Worm (Caenorhabditis elegans) whole organism, early embryonic: ENCODE results near the gene C26E6.1.
"Not testable (repeated sequence)": the region's sequence is repeated elsewhere in the genome, so short reads cannot be mapped to it uniquely, and the experiment has no call there.

Experiments
- ama-1 ChIP-seq: fragments of 150-350 bp; optimal IDR thresholded peaks from 2 replicates; lab custom pipeline; 2014
- ets-7 ChIP-seq: sonication (generic microtip); optimal IDR thresholded peaks from 2 replicates; lab custom pipeline; 2016; ENCODE audit warnings: missing genotype, missing genetic modification characterization, missing compliant biosample characterization
- hmg-4 ChIP-seq: fragments of 200-800 bp; sonication (Bioruptor generic); optimal IDR thresholded peaks from 2 replicates; lab custom pipeline; 2018; ENCODE audit warnings: mild to moderate bottlenecking, missing genetic modification characterization, missing compliant biosample characterization
- pes-1 ChIP-seq: fragments of 200-800 bp; sonication (Bioruptor generic); IDR thresholded peaks from 2 replicates; pipeline ENCODE4 v1.3.6; 2022; ENCODE audit warnings: missing genetic modification reagents, missing genetic modification characterization, missing compliant biosample characterization
- tbx-11 ChIP-seq: fragments of 200-800 bp; sonication (Bioruptor generic); IDR thresholded peaks from 2 replicates; pipeline ENCODE4 v1.3.6; 2022; ENCODE audit warnings: missing genetic modification characterization, missing compliant biosample characterization

DNA sequence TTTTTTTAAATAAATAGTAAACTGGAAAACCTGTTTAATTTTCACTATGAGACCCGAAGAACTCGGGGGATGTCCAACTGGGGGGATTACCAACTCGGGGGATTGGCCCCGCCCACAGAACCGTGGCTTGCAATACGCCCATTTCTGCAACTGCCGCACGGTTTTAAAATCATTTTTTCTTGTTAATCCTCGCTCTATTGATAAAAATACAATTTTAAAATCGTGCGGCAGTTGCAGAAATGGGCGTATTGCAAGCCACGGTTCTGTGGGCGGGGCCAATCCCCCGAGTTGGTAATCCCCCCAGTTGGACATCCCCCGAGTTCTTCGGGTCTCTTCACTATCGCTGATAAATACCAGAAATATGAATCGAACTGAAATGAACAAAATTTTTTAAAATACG, 34.6 kb upstream of the C26E6.1 start, which contains the start of gene mmab-1:
- not testable (repeated sequence) for TF ChIP-seq hmg-4; ama-1 (lab: Kevin White, UChicago); tbx-11 (GFP tag; lab: Robert Waterston, UW); ets-7 (tag; lab: Kevin White, UChicago)
- peak; percentile 55; the same call in 1 of the 2 replicates for TF ChIP-seq pes-1 (GFP tag; lab: Robert Waterston, UW)
